Fruit fly (Drosophila melanogaster) S2 (cell line): ENCODE measurements around the gene Rtca.

Experiments used
- CG8478 ChIP-seq: fragments of >200 bp; optimal IDR thresholded peaks from 2 replicates; lab custom pipeline; 2018
- CTCF ChIP-seq, 2 experiments: fragments of >200 bp; optimal IDR thresholded peaks; 2 replicates each; lab custom pipeline; 2018

dm6 chrX:2123013-2123964, 51.1 kb downstream of the Rtca start, which contains the start of gene ph-d:
- TF ChIP-seq CG8478 (lab: Kevin White, UChicago), result no peak
- TF ChIP-seq CTCF (optimal IDR thresholded peaks at IDR 0.05; lab: Kevin White, UChicago), result peak in 1 of 2 experiments; percentile 44
